Fruit fly (Drosophila melanogaster) S2 (cell line): ENCODE results near the gene CG32700.

ENCODE experiments used
- CG8478 ChIP-seq: fragments of >200 bp; optimal IDR thresholded peaks from 2 replicates; lab custom pipeline; 2018
- CTCF ChIP-seq, 2 experiments: fragments of >200 bp; optimal IDR thresholded peaks; 2 replicates each; lab custom pipeline; 2018

dm6 chrX:9500805-9501281 is 49.8 kb downstream of the CG32700 start:
- no peak for TF ChIP-seq CTCF (optimal IDR thresholded peaks at IDR 0.05; lab: Kevin White, UChicago)
- TF ChIP-seq CG8478 (lab: Kevin White, UChicago) = no peak
